Worm (Caenorhabditis elegans) whole organism, young adult: Measurements from ENCODE around the gene Y51H4A.941.
A peak's percentile ranks its signal among the peaks of the same experiment; 100 is the strongest.
"Not testable (repeated sequence)": the region's sequence is repeated elsewhere in the genome, so short reads cannot be mapped to it uniquely, and the experiment has no call there.

Experiments used
- B0261.1 ChIP-seq: sonication (generic microtip); optimal IDR thresholded peaks from 2 replicates; lab custom pipeline; 2016; ENCODE audit warnings: mild to moderate bottlenecking, missing genetic modification characterization, moderate library complexity, missing compliant biosample characterization
- C06A6.2 ChIP-seq: fragments of 200-800 bp; sonication (Bioruptor generic); conservative IDR thresholded peaks from 2 replicates; pipeline ENCODE4 v1.3.6; 2022; ENCODE audit warnings: missing genetic modification characterization, missing compliant biosample characterization
- D2030.7 ChIP-seq: fragments of 200-800 bp; sonication (Bioruptor generic); IDR thresholded peaks from 2 replicates; pipeline ENCODE4 v1.3.6; 2022; ENCODE audit warnings: missing genetic modification reagents, missing genetic modification characterization, missing compliant biosample characterization
- F52B5.7 ChIP-seq: sonication (generic microtip); optimal IDR thresholded peaks from 2 replicates; lab custom pipeline; 2016; ENCODE audit warnings: mild to moderate bottlenecking, missing genetic modification characterization, missing compliant biosample characterization
- F55B11.4 ChIP-seq: sonication (generic microtip); optimal IDR thresholded peaks from 2 replicates; lab custom pipeline; 2016; ENCODE audit warnings: missing compliant biosample characterization, missing genetic modification characterization, borderline replicate concordance; ENCODE audit not compliant: insufficient read depth
- F57C9.4 ChIP-seq: sonication (generic microtip); optimal IDR thresholded peaks from 2 replicates; lab custom pipeline; 2017; ENCODE audit warnings: mild to moderate bottlenecking, missing genetic modification characterization, missing compliant biosample characterization
- K12H6.12 ChIP-seq: fragments of 200-800 bp; sonication (Bioruptor generic); optimal IDR thresholded peaks from 2 replicates; lab custom pipeline; 2018; ENCODE audit warnings: mild to moderate bottlenecking, missing genetic modification characterization, missing compliant biosample characterization
- T07F8.4 ChIP-seq: sonication (generic microtip); optimal IDR thresholded peaks from 2 replicates; lab custom pipeline; 2016; ENCODE audit warnings: mild to moderate bottlenecking, missing genetic modification characterization, moderate library complexity, missing compliant biosample characterization
- Y53F4B.3 ChIP-seq: fragments of 200-800 bp; sonication (Bioruptor generic); IDR thresholded peaks from 2 replicates; pipeline ENCODE4 v1.3.6; 2022; ENCODE audit warnings: missing genetic modification reagents, missing genetic modification characterization, missing compliant biosample characterization
- Y53G8AR.9 ChIP-seq: fragments of 200-800 bp; sonication (Bioruptor generic); conservative IDR thresholded peaks from 2 replicates; pipeline ENCODE4 v1.3.6; 2022; ENCODE audit warnings: missing genetic modification reagents, missing genetic modification characterization, missing compliant biosample characterization
- Y67H2A.10 ChIP-seq: fragments of 200-800 bp; sonication (Bioruptor generic); conservative IDR thresholded peaks from 2 replicates; pipeline ENCODE4 v1.3.6; 2022; ENCODE audit warnings: missing genetic modification reagents, missing genetic modification characterization, missing compliant biosample characterization
- ZK185.1 ChIP-seq: sonication (generic microtip); optimal IDR thresholded peaks from 2 replicates; lab custom pipeline; 2016; ENCODE audit warnings: mild to moderate bottlenecking, missing genetic modification characterization, missing compliant biosample characterization; ENCODE audit not compliant: poor library complexity, severe bottlenecking
- aptf-2 ChIP-seq: fragments of 200-800 bp; sonication (Bioruptor generic); conservative IDR thresholded peaks from 2 replicates; pipeline ENCODE4 v1.3.6; 2022; ENCODE audit warnings: missing genetic modification reagents, missing genetic modification characterization, missing compliant biosample characterization
- attf-6 ChIP-seq: fragments of 200-800 bp; sonication (Bioruptor generic); IDR thresholded peaks from 2 replicates; pipeline ENCODE4 v1.3.6; 2022; ENCODE audit warnings: missing genetic modification reagents, missing genetic modification characterization, missing compliant biosample characterization
- cebp-2 ChIP-seq: fragments of 200-800 bp; sonication (Bioruptor generic); IDR thresholded peaks from 2 replicates; pipeline ENCODE4 v1.3.6; 2022; ENCODE audit warnings: missing genetic modification characterization, missing compliant biosample characterization
- ceh-100 ChIP-seq: fragments of 200-800 bp; sonication (Bioruptor generic); IDR thresholded peaks from 2 replicates; pipeline ENCODE4 v1.3.6; 2022; ENCODE audit warnings: missing genetic modification reagents, missing genetic modification characterization, missing compliant biosample characterization
- ceh-40 ChIP-seq: fragments of 200-800 bp; sonication (Bioruptor generic); IDR thresholded peaks from 2 replicates; pipeline ENCODE4 v1.3.6; 2022; ENCODE audit warnings: missing genetic modification characterization, missing compliant biosample characterization
- chd-7 ChIP-seq: sonication (generic microtip); optimal IDR thresholded peaks from 2 replicates; lab custom pipeline; 2016; ENCODE audit warnings: mild to moderate bottlenecking, missing genetic modification characterization, moderate library complexity, missing compliant biosample characterization
- egl-18 ChIP-seq: fragments of 200-800 bp; sonication (Bioruptor generic); IDR thresholded peaks from 2 replicates; pipeline ENCODE4 v1.3.6; 2022; ENCODE audit warnings: missing genetic modification reagents, missing genetic modification characterization, missing compliant biosample characterization
- egrh-3 ChIP-seq: fragments of 200-800 bp; sonication (Bioruptor generic); IDR thresholded peaks from 2 replicates; pipeline ENCODE4 v1.3.6; 2022; ENCODE audit warnings: missing genetic modification reagents, missing genetic modification characterization, missing compliant biosample characterization
- ets-4 ChIP-seq: fragments of 200-800 bp; sonication (Bioruptor generic); optimal IDR thresholded peaks from 2 replicates; lab custom pipeline; 2018; ENCODE audit warnings: mild to moderate bottlenecking, missing genetic modification characterization, missing compliant biosample characterization
- gei-17 ChIP-seq: fragments of 200-800 bp; sonication (Bioruptor generic); optimal IDR thresholded peaks from 2 replicates; lab custom pipeline; 2018; ENCODE audit warnings: mild to moderate bottlenecking, missing genetic modification characterization, missing compliant biosample characterization
- hmg-1.2 ChIP-seq: fragments of 200-800 bp; sonication (Bioruptor generic); IDR thresholded peaks from 2 replicates; pipeline ENCODE4 v1.3.6; 2022; ENCODE audit warnings: missing genetic modification reagents, missing genetic modification characterization, missing compliant biosample characterization
- hrde-1 ChIP-seq: sonication (generic microtip); optimal IDR thresholded peaks from 2 replicates; lab custom pipeline; 2016; ENCODE audit warnings: missing genetic modification characterization, mild to moderate bottlenecking, missing compliant biosample characterization, moderate library complexity, missing genotype, missing genetic modification reagents, borderline replicate concordance
- hsf-1 ChIP-seq: fragments of 200-800 bp; sonication (Bioruptor generic); IDR thresholded peaks from 2 replicates; pipeline ENCODE4 v1.3.6; 2022; ENCODE audit warnings: missing genetic modification reagents, missing genetic modification characterization, missing compliant biosample characterization
- lin-26 ChIP-seq: fragments of 200-800 bp; sonication (Bioruptor generic); IDR thresholded peaks from 2 replicates; pipeline ENCODE4 v1.3.6; 2022; ENCODE audit warnings: missing genetic modification reagents, missing genetic modification characterization, missing compliant biosample characterization
- lsy-27 ChIP-seq: sonication (generic microtip); optimal IDR thresholded peaks from 2 replicates; lab custom pipeline; 2017; ENCODE audit warnings: missing genetic modification characterization, mild to moderate bottlenecking, missing compliant biosample characterization, antibody characterized with exemption, missing genotype, borderline replicate concordance; ENCODE audit not compliant: insufficient read depth
- madf-6 ChIP-seq: fragments of 200-800 bp; sonication (Bioruptor generic); IDR thresholded peaks from 2 replicates; pipeline ENCODE4 v1.3.6; 2022; ENCODE audit warnings: missing genetic modification reagents, missing genetic modification characterization, missing compliant biosample characterization
- nfyb-1 ChIP-seq: fragments of 200-800 bp; sonication (Bioruptor generic); IDR thresholded peaks from 2 replicates; pipeline ENCODE4 v1.3.6; 2022; ENCODE audit warnings: missing genetic modification reagents, missing genetic modification characterization, missing compliant biosample characterization
- nhr-80 ChIP-seq: sonication (generic microtip); optimal IDR thresholded peaks from 2 replicates; lab custom pipeline; 2016; ENCODE audit warnings: missing genetic modification characterization, missing compliant biosample characterization
- pbrm-1 ChIP-seq: fragments of 200-800 bp; sonication (Bioruptor generic); IDR thresholded peaks from 2 replicates; pipeline ENCODE4 v1.3.6; 2022; ENCODE audit warnings: missing genetic modification reagents, missing genetic modification characterization, missing compliant biosample characterization
- rcor-1 ChIP-seq: fragments of 200-800 bp; sonication (Bioruptor generic); IDR thresholded peaks from 2 replicates; pipeline ENCODE4 v1.3.6; 2022; ENCODE audit warnings: missing genetic modification reagents, missing genetic modification characterization, missing compliant biosample characterization
- repo-1 ChIP-seq: sonication (generic microtip); optimal IDR thresholded peaks from 2 replicates; lab custom pipeline; 2017; ENCODE audit warnings: mild to moderate bottlenecking, missing genetic modification characterization, missing compliant biosample characterization
- rpc-1 ChIP-seq, 2 experiments: fragments of 150-350 bp in 1 of 2; sonication (generic microtip) in 1 of 2; optimal IDR thresholded peaks; 2 replicates each; lab custom pipeline; 2014 to 2018; ENCODE audit warnings: missing biosample characterization in 1 of 2, missing genetic modification characterization in 1 of 2, missing genetic modification reagents in 1 of 2, missing genotype in 1 of 2
- snpc-1.1 ChIP-seq: sonication (generic microtip); optimal IDR thresholded peaks from 2 replicates; lab custom pipeline; 2017; ENCODE audit warnings: missing genetic modification characterization, mild to moderate bottlenecking, missing compliant biosample characterization, antibody characterized with exemption, moderate library complexity, missing genotype, missing genetic modification reagents; ENCODE audit not compliant: insufficient read depth
- snpc-1.3 ChIP-seq: sonication (generic microtip); optimal IDR thresholded peaks from 2 replicates; lab custom pipeline; 2017; ENCODE audit warnings: missing genetic modification characterization, mild to moderate bottlenecking, missing compliant biosample characterization, antibody characterized with exemption, moderate library complexity, missing genotype, missing genetic modification reagents; ENCODE audit not compliant: insufficient read depth
- snpc-4 ChIP-seq, 5 experiments: fragments of 150-350 bp in 1 of 5; sonication (generic microtip) in 4 of 5; optimal IDR thresholded peaks; 2 replicates each; lab custom pipeline; 2014 to 2018; ENCODE audit warnings: missing genetic modification characterization in 5 of 5, missing biosample characterization in 3 of 5, antibody characterized with exemption in 2 of 5, mild to moderate bottlenecking in 2 of 5, missing compliant biosample characterization in 2 of 5, missing genotype in 2 of 5, moderate library complexity in 2 of 5, missing genetic modification reagents in 1 of 5
- sptf-2 ChIP-seq: fragments of 200-800 bp; sonication (Bioruptor generic); optimal IDR thresholded peaks from 2 replicates; lab custom pipeline; 2018; ENCODE audit warnings: mild to moderate bottlenecking, missing genetic modification characterization, missing compliant biosample characterization
- tbp1 ChIP-seq: fragments of 200-800 bp; sonication (Bioruptor generic); optimal IDR thresholded peaks from 2 replicates; lab custom pipeline; 2018; ENCODE audit warnings: mild to moderate bottlenecking, missing genetic modification characterization, missing compliant biosample characterization
- tlf-1 ChIP-seq: fragments of 200-800 bp; sonication (Bioruptor generic); optimal IDR thresholded peaks from 2 replicates; lab custom pipeline; 2018; ENCODE audit warnings: mild to moderate bottlenecking, missing genetic modification characterization, missing compliant biosample characterization
- unc-130 ChIP-seq: sonication (generic microtip); optimal IDR thresholded peaks from 2 replicates; lab custom pipeline; 2016; ENCODE audit warnings: missing genetic modification reagents, missing genetic modification characterization, missing compliant biosample characterization
- ztf-25 ChIP-seq: fragments of 200-800 bp; sonication (Bioruptor generic); IDR thresholded peaks from 2 replicates; pipeline ENCODE4 v1.3.6; 2022; ENCODE audit warnings: missing genetic modification reagents, missing genetic modification characterization, missing compliant biosample characterization
- ztf-3 ChIP-seq: fragments of 200-800 bp; sonication (Bioruptor generic); optimal IDR thresholded peaks from 2 replicates; lab custom pipeline; 2018; ENCODE audit warnings: mild to moderate bottlenecking, missing genetic modification characterization, missing compliant biosample characterization

Gene Y51H4A.941

DNA sequence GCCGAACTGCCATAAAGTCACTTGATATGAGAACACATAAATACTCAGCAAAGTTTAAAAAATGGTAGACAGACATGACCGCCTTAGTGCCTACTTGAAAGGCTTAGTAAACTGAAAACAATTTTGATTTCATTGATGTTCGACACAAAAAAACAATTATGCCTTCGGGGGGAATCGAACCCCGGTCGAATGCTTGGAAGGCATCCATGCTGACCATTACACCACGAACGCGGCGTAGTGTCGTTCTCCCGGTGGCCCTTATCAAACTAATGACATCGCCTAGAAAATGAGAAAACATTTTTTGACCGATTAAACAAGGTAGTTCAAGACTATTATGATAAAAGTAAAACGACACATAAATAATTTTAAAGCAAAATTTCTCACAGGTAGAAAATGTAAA lies 10.2 kb downstream of the Y51H4A.941 start (continued):
- TF ChIP-seq ZK185.1 (tag; lab: Kevin White, UChicago) (peak; percentile 81), nfyb-1 (GFP tag; lab: Robert Waterston, UW) (no peak), rcor-1 (GFP tag; lab: Robert Waterston, UW) (0 out of 2 replicates have a peak, but pooled peaks have one; percentile 48), T07F8.4 (peak; percentile 33), hsf-1 (GFP tag; lab: Robert Waterston, UW) (no peak), sptf-2 (GFP tag; lab: Kevin White, UChicago) (no peak), chd-7 (tag; lab: Kevin White, UChicago) (no peak), F55B11.4 (tag; lab: Kevin White, UChicago) (no peak), madf-6 (GFP tag; lab: Robert Waterston, UW) (no peak), ceh-100 (GFP tag; lab: Robert Waterston, UW) (no peak), lsy-27 (tag; lab: Kevin White, UChicago) (peak; percentile 40), C06A6.2 (GFP tag; lab: Robert Waterston, UW) (no peak), Y67H2A.10 (GFP tag; lab: Robert Waterston, UW) (no peak), F52B5.7 (no peak), egl-18 (GFP tag; lab: Robert Waterston, UW) (no peak), hrde-1 (no peak), pbrm-1 (GFP tag; lab: Robert Waterston, UW) (peak; percentile 53; the same call in 1 of the 2 replicates), K12H6.12 (no peak), snpc-1.1 (tag; lab: Kevin White, UChicago) (no peak), tlf-1 (GFP tag; lab: Kevin White, UChicago) (peak; percentile 17), snpc-1.3 (peak; percentile 72), F57C9.4 (tag; lab: Kevin White, UChicago) (no peak), aptf-2 (GFP tag; lab: Robert Waterston, UW) (no peak; the same call in 1 of the 2 replicates), unc-130 (GFP tag; lab: Kevin White, UChicago) (no peak), rpc-1 (optimal IDR thresholded peaks at IDR 0.05; lab: Kevin White, UChicago) (peak; percentile 69), rpc-1 (tag; optimal IDR thresholded peaks at IDR 0.05; lab: Kevin White, UChicago) (peak; percentile 83), cebp-2 (GFP tag; lab: Robert Waterston, UW) (no peak), ztf-3 (no peak), repo-1 (tag; lab: Kevin White, UChicago) (no peak), egrh-3 (GFP tag; lab: Robert Waterston, UW) (no peak; the same call in 1 of the 2 replicates), ztf-25 (peak; percentile 58; the same call in 1 of the 2 replicates), Y53G8AR.9 (no peak), Y53F4B.3 (GFP tag; lab: Robert Waterston, UW) (no peak), ceh-40 (GFP tag; lab: Robert Waterston, UW) (no peak), ets-4 (GFP tag; lab: Kevin White, UChicago) (no peak), gei-17 (GFP tag; lab: Kevin White, UChicago) (no peak), nhr-80 (tag; lab: Kevin White, UChicago) (no peak)

DNA sequence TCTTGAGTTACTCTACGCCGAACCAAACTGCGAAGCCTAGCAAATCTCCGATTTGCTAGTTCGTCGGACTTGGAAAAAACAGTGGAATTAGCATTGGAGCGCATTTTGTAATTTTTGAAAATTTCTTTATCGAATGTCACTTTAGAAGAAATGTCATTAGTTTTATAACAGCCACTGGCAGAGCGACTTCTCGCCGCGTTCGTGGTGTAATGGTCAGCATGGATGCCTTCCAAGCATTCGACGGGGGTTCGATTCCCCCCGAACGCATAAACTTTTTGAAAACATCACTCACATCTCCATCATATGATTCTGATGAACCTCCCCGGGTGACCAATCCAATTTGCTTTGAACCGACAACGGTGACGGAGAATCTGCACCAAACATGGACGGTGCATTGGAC lies 12.7 kb downstream of the Y51H4A.941 start:
- TF ChIP-seq ceh-100 (GFP tag; lab: Robert Waterston, UW) (0 out of 2 replicates have a peak, but pooled peaks have one; percentile 11), B0261.1 (peak; percentile 48), nfyb-1 (GFP tag; lab: Robert Waterston, UW) (peak; percentile 70), snpc-4 (tag; optimal IDR thresholded peaks at IDR 0.05; lab: Kevin White, UChicago) (peak in 1 of 4 experiments; percentile 80), tbp1 (GFP tag; lab: Kevin White, UChicago) (peak; percentile 85), hmg-1.2 (peak; percentile 42; the same call in 1 of the 2 replicates), D2030.7 (GFP tag; lab: Robert Waterston, UW) (peak; percentile 71), attf-6 (GFP tag; lab: Robert Waterston, UW) (peak; percentile 92), lin-26 (GFP tag; lab: Robert Waterston, UW) (0 out of 2 replicates have a peak, but pooled peaks have one; percentile 37), rpc-1 (optimal IDR thresholded peaks at IDR 0.05; lab: Kevin White, UChicago) (peak; percentile 20), rpc-1 (tag; optimal IDR thresholded peaks at IDR 0.05; lab: Kevin White, UChicago) (peak; percentile 46)
- TF ChIP-seq snpc-4 (GFP tag; optimal IDR thresholded peaks at IDR 0.05; lab: Kevin White, UChicago): not testable (repeated sequence)
